Fruit fly (Drosophila melanogaster) whole organism, embryonic: ENCODE data around the gene Cypl.

Experiments
- ATbp ChIP-seq: fragments of 200-800 bp; sonication (Bioruptor generic); optimal IDR thresholded peaks from 2 replicates; lab custom pipeline; 2017; ENCODE audit warnings: missing biosample characterization, mild to moderate bottlenecking, missing genetic modification characterization, missing genetic modification reagents
- Atf3 ChIP-seq: fragments of 200-800 bp; sonication (Bioruptor generic); optimal IDR thresholded peaks from 3 replicates; lab custom pipeline; 2016; ENCODE audit warnings: missing biosample characterization, missing genetic modification characterization
- BEAF-32 ChIP-seq: fragments of 200-800 bp; sonication (Bioruptor generic); optimal IDR thresholded peaks from 3 replicates; lab custom pipeline; 2017; ENCODE audit warnings: missing biosample characterization, missing genetic modification characterization, mild to moderate bottlenecking, moderate library complexity, missing genetic modification reagents
- CG10321 ChIP-seq: fragments of 200-800 bp; sonication (Bioruptor generic); IDR thresholded peaks from 2 replicates; pipeline ENCODE4 v1.3.6; 2022; ENCODE audit warnings: missing biosample characterization, missing genetic modification characterization
- CG10565 ChIP-seq: fragments of 200-800 bp; sonication (Bioruptor generic); optimal IDR thresholded peaks from 3 replicates; lab custom pipeline; 2016; ENCODE audit warnings: missing biosample characterization, mild to moderate bottlenecking, missing genetic modification characterization
- CG10654 ChIP-seq: fragments of 200-800 bp; sonication (Bioruptor generic); optimal IDR thresholded peaks from 2 replicates; lab custom pipeline; 2016; ENCODE audit warnings: missing biosample characterization, missing genetic modification characterization
- CG2202 ChIP-seq: fragments of 200-800 bp; sonication (Bioruptor generic); optimal IDR thresholded peaks from 2 replicates; lab custom pipeline; 2018; ENCODE audit warnings: missing biosample characterization, mild to moderate bottlenecking, missing genetic modification characterization
- CG43689 ChIP-seq: fragments of 200-800 bp; sonication (Bioruptor generic); IDR thresholded peaks from 2 replicates; pipeline ENCODE4 v1.3.6; 2022; ENCODE audit warnings: missing biosample characterization, missing genetic modification characterization
- CG4820 ChIP-seq: fragments of 200-800 bp; sonication (Bioruptor generic); optimal IDR thresholded peaks from 3 replicates; lab custom pipeline; 2016; ENCODE audit warnings: missing biosample characterization, missing genetic modification characterization
- CG6254 ChIP-seq: fragments of 200-800 bp; sonication (Bioruptor generic); optimal IDR thresholded peaks from 3 replicates; lab custom pipeline; 2017; ENCODE audit warnings: mild to moderate bottlenecking, missing biosample characterization, missing genetic modification reagents, missing genetic modification characterization
- CG7745 ChIP-seq: fragments of 200-800 bp; sonication (Bioruptor generic); optimal IDR thresholded peaks from 2 replicates; lab custom pipeline; 2018; ENCODE audit warnings: missing biosample characterization, mild to moderate bottlenecking, missing genetic modification characterization, moderate library complexity
- CG7987 ChIP-seq: fragments of 200-800 bp; sonication (Bioruptor generic); optimal IDR thresholded peaks from 2 replicates; lab custom pipeline; 2018; ENCODE audit warnings: missing biosample characterization, mild to moderate bottlenecking, missing genetic modification characterization, moderate library complexity
- CG8089 ChIP-seq: fragments of 200-800 bp; sonication (Bioruptor generic); optimal IDR thresholded peaks from 3 replicates; lab custom pipeline; 2016; ENCODE audit warnings: missing biosample characterization, missing genetic modification characterization
- CG8281 ChIP-seq: fragments of 200-800 bp; sonication (Bioruptor generic); optimal IDR thresholded peaks from 2 replicates; lab custom pipeline; 2018; ENCODE audit warnings: missing biosample characterization, mild to moderate bottlenecking, missing genetic modification characterization, moderate library complexity
- CG8388 ChIP-seq: fragments of 200-800 bp; sonication (Bioruptor generic); optimal IDR thresholded peaks from 2 replicates; lab custom pipeline; 2019; ENCODE audit warnings: missing biosample characterization, mild to moderate bottlenecking, missing genetic modification characterization, moderate library complexity
- CG8924 ChIP-seq: fragments of 200-800 bp; optimal IDR thresholded peaks from 3 replicates; lab custom pipeline; 2019; ENCODE audit warnings: missing biosample characterization, mild to moderate bottlenecking, missing genetic modification characterization, moderate library complexity
- CG9437 ChIP-seq: fragments of 200-800 bp; sonication (Bioruptor generic); optimal IDR thresholded peaks from 2 replicates; lab custom pipeline; 2018; ENCODE audit warnings: missing biosample characterization, mild to moderate bottlenecking, missing genetic modification characterization
- CG9609 ChIP-seq: fragments of 200-800 bp; sonication (Bioruptor generic); optimal IDR thresholded peaks from 3 replicates; lab custom pipeline; 2016; ENCODE audit warnings: missing biosample characterization, missing genetic modification characterization
- CG9727 ChIP-seq: fragments of 200-800 bp; sonication (Bioruptor generic); optimal IDR thresholded peaks from 3 replicates; lab custom pipeline; 2017; ENCODE audit warnings: missing biosample characterization, mild to moderate bottlenecking, missing genetic modification characterization
- D ChIP-seq, 2 experiments: fragments of 200-800 bp in 1 of 2; fragments of >200 bp in 1 of 2; sonication (Bioruptor generic) in 1 of 2; optimal IDR thresholded peaks; 2 replicates in 1 of 2; 3 replicates in 1 of 2; lab custom pipeline; 2017; ENCODE audit warnings: mild to moderate bottlenecking in 1 of 2, missing biosample characterization in 1 of 2, missing genetic modification characterization in 1 of 2, missing genetic modification reagents in 1 of 2
- Dad ChIP-seq: fragments of 200-800 bp; sonication (Bioruptor generic); optimal IDR thresholded peaks from 3 replicates; lab custom pipeline; 2016; ENCODE audit warnings: missing biosample characterization, missing genetic modification characterization
- Gug ChIP-seq: fragments of 200-800 bp; sonication (Bioruptor generic); IDR thresholded peaks from 4 replicates; pipeline ENCODE4 v1.3.6; 2022; ENCODE audit warnings: missing biosample characterization, missing genetic modification characterization
- Lpt ChIP-seq: fragments of >200 bp; optimal IDR thresholded peaks from 2 replicates; lab custom pipeline; 2018; ENCODE audit warnings: missing biosample characterization, missing genetic modification characterization
- Rx ChIP-seq: fragments of 200-800 bp; sonication (Bioruptor generic); IDR thresholded peaks from 2 replicates; pipeline ENCODE4 v1.3.6; 2022; ENCODE audit warnings: missing biosample characterization, missing genetic modification characterization
- Sox100B ChIP-seq: fragments of 200-800 bp; sonication (Bioruptor generic); optimal IDR thresholded peaks from 3 replicates; lab custom pipeline; 2018; ENCODE audit warnings: missing biosample characterization, mild to moderate bottlenecking, missing genetic modification characterization
- Trl ChIP-seq, 3 experiments: fragments of >200 bp in 2 of 3; fragments of 200-800 bp in 1 of 3; sonication (Bioruptor generic) in 1 of 3; optimal IDR thresholded peaks; 2 replicates in 1 of 3; 3 replicates in 2 of 3; lab custom pipeline; 2016 to 2017; ENCODE audit warnings: missing biosample characterization in 1 of 3, missing genetic modification characterization in 1 of 3
- abd-A ChIP-seq: fragments of 200-800 bp; sonication (Bioruptor generic); optimal IDR thresholded peaks from 3 replicates; lab custom pipeline; 2019; ENCODE audit warnings: missing biosample characterization, mild to moderate bottlenecking, missing genetic modification characterization, moderate library complexity
- corto ChIP-seq: fragments of 200-800 bp; sonication (Bioruptor generic); optimal IDR thresholded peaks from 2 replicates; lab custom pipeline; 2016; ENCODE audit warnings: missing biosample characterization, mild to moderate bottlenecking, missing genetic modification characterization, moderate library complexity
- croc ChIP-seq: fragments of 200-800 bp; sonication (Bioruptor generic); conservative IDR thresholded peaks from 3 replicates; pipeline ENCODE4 v1.3.6; 2022; ENCODE audit warnings: missing biosample characterization, missing genetic modification characterization
- dan ChIP-seq: fragments of 200-800 bp; sonication (Bioruptor generic); IDR thresholded peaks from 2 replicates; pipeline ENCODE4 v1.3.6; 2022; ENCODE audit warnings: missing biosample characterization, missing genetic modification characterization
- danr ChIP-seq: fragments of 200-800 bp; sonication (Bioruptor generic); IDR thresholded peaks from 2 replicates; pipeline ENCODE4 v1.3.6; 2022; ENCODE audit warnings: missing biosample characterization, missing genetic modification characterization
- disco-r ChIP-seq: fragments of 200-800 bp; sonication (Bioruptor generic); optimal IDR thresholded peaks from 2 replicates; lab custom pipeline; 2016; ENCODE audit warnings: missing biosample characterization, missing genetic modification characterization
- ems ChIP-seq: fragments of 200-800 bp; sonication (Bioruptor generic); optimal IDR thresholded peaks from 3 replicates; lab custom pipeline; 2016; ENCODE audit warnings: missing biosample characterization, missing genetic modification characterization
- exex ChIP-seq: fragments of 200-800 bp; sonication (Bioruptor generic); optimal IDR thresholded peaks from 4 replicates; lab custom pipeline; 2018; ENCODE audit warnings: missing biosample characterization, mild to moderate bottlenecking, missing genetic modification characterization, moderate library complexity
- grau ChIP-seq: fragments of 200-800 bp; optimal IDR thresholded peaks from 3 replicates; lab custom pipeline; 2019; ENCODE audit warnings: missing biosample characterization, mild to moderate bottlenecking, missing genetic modification characterization, moderate library complexity
- insv ChIP-seq, 2 experiments: fragments of 200-800 bp; sonication (Bioruptor generic); optimal IDR thresholded peaks; 3 replicates each; lab custom pipeline; 2016 to 2018; ENCODE audit warnings: missing biosample characterization in 2 of 2, missing genetic modification characterization in 2 of 2
- maf-S ChIP-seq: fragments of 200-800 bp; sonication (Bioruptor generic); optimal IDR thresholded peaks from 2 replicates; lab custom pipeline; 2016; ENCODE audit warnings: missing biosample characterization, missing genetic modification characterization
- nom ChIP-seq: fragments of 200-800 bp; sonication (Bioruptor generic); optimal IDR thresholded peaks from 2 replicates; lab custom pipeline; 2017; ENCODE audit warnings: missing biosample characterization, missing genetic modification characterization, mild to moderate bottlenecking, moderate library complexity, missing genetic modification reagents
- p53 ChIP-seq: fragments of 200-800 bp; sonication (Bioruptor generic); optimal IDR thresholded peaks from 2 replicates; lab custom pipeline; 2016; ENCODE audit warnings: missing biosample characterization, missing genetic modification characterization
- prd ChIP-seq, 3 experiments: fragments of >200 bp in 2 of 3; fragments of 200-800 bp in 1 of 3; sonication (Bioruptor generic) in 1 of 3; optimal IDR thresholded peaks in 2 of 3; IDR thresholded peaks in 1 of 3; 2 replicates in 2 of 3; 3 replicates in 1 of 3; pipeline versions ENCODE4 v1.3.6 to Lab custom; 2017 to 2022; ENCODE audit warnings: missing biosample characterization in 1 of 3, missing genetic modification characterization in 1 of 3
- sc ChIP-seq, 3 experiments: fragments of >200 bp in 2 of 3; fragments of 200-800 bp in 1 of 3; sonication (Bioruptor generic) in 1 of 3; optimal IDR thresholded peaks; 2 replicates in 2 of 3; 3 replicates in 1 of 3; lab custom pipeline; 2017; ENCODE audit warnings: mild to moderate bottlenecking in 1 of 3, missing biosample characterization in 1 of 3, missing genetic modification characterization in 1 of 3, missing genetic modification reagents in 1 of 3
- sens-2 ChIP-seq: fragments of 200-800 bp; sonication (Bioruptor generic); IDR thresholded peaks from 2 replicates; pipeline ENCODE4 v1.3.6; 2022; ENCODE audit warnings: missing biosample characterization, missing genetic modification characterization
- sna ChIP-seq: fragments of 200-800 bp; sonication (Bioruptor generic); IDR thresholded peaks from 2 replicates; pipeline ENCODE4 v1.3.6; 2022; ENCODE audit warnings: missing biosample characterization, missing genetic modification characterization; ENCODE audit not compliant: partially characterized antibody
- stc ChIP-seq: fragments of 200-800 bp; sonication (Bioruptor generic); IDR thresholded peaks from 2 replicates; pipeline ENCODE4 v1.3.6; 2022; ENCODE audit warnings: missing biosample characterization, missing genetic modification characterization
- tap ChIP-seq: fragments of 200-800 bp; optimal IDR thresholded peaks from 3 replicates; lab custom pipeline; 2019; ENCODE audit warnings: missing biosample characterization, mild to moderate bottlenecking, missing genetic modification characterization, moderate library complexity
- tin ChIP-seq: fragments of 200-800 bp; sonication (Bioruptor generic); optimal IDR thresholded peaks from 3 replicates; lab custom pipeline; 2016; ENCODE audit warnings: missing biosample characterization, missing genetic modification characterization
- wdn ChIP-seq: fragments of 200-800 bp; sonication (Bioruptor generic); IDR thresholded peaks from 2 replicates; pipeline ENCODE4 v1.3.6; 2022; ENCODE audit warnings: missing biosample characterization, missing genetic modification characterization
- yki ChIP-seq: fragments of >200 bp; optimal IDR thresholded peaks from 3 replicates; lab custom pipeline; 2018

Gene Cypl

DNA sequence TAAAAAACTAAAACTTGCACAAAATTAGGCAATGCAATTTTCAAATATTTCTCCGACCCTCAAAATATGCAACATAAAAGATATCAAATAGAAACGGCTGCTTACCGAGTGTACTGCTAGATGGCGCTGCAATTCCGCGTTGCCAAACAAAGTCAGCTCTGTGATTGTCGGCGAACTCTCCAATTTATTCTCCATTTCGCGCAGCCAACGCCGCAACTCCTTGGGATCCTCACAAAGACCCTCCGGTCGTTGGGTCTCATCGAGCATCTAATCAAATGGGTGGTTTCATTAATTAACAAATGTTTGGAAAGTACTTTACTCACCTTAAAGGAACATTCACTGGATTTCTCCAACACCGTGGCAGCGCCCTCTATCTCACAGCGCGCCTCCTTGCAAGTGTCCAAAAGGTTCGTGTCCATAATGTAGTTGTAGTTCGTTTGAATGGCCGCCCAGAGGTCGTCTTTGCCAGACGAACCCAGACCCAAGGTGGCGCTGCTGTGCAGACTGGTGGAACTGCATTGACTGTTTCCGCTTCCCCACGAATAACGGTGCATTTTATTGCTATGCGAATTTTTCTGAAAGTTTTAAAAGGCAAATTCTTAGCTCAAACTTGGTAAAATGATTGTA, 36.8 kb downstream of the Cypl start (continued):
- TF ChIP-seq Dad (GFP tag; lab: Kevin White, UChicago) (peak; percentile 66), yki (lab: Kevin White, UChicago) (no peak), insv (GFP tag; optimal IDR thresholded peaks at IDR 0.05; lab: Kevin White, UChicago) (peak in 1 of 2 experiments; percentile 76), dan (GFP tag; lab: Robert Waterston, UW) (no peak), sc (optimal IDR thresholded peaks at IDR 0.05; lab: Kevin White, UChicago) (no peak), sc (GFP tag; optimal IDR thresholded peaks at IDR 0.05; lab: Kevin White, UChicago) (peak; percentile 17), CG10321 (GFP tag; lab: Robert Waterston, UW) (0 out of 2 replicates have a peak, but pooled peaks have one; percentile 13), CG9437 (GFP tag; lab: Kevin White, UChicago) (peak; percentile 24), CG9609 (GFP tag; lab: Kevin White, UChicago) (peak; percentile 79), Rx (peak; percentile 78), CG10654 (GFP tag; lab: Kevin White, UChicago) (peak; percentile 50), BEAF-32 (GFP tag; lab: Kevin White, UChicago) (peak; percentile 23), corto (no peak), tin (GFP tag; lab: Kevin White, UChicago) (peak; percentile 86), CG7745 (tag; lab: Kevin White, UChicago) (no peak), CG8089 (GFP tag; lab: Kevin White, UChicago) (peak; percentile 88), ATbp (GFP tag; lab: Kevin White, UChicago) (peak; percentile 42), croc (GFP tag; lab: Robert Waterston, UW) (peak; percentile 64; the same call in 2 of the 3 replicates), danr (GFP tag; lab: Robert Waterston, UW) (peak; percentile 45; the same call in 1 of the 2 replicates), CG6254 (GFP tag; lab: Kevin White, UChicago) (no peak), Lpt (no peak), Trl (optimal IDR thresholded peaks at IDR 0.05; lab: Kevin White, UChicago) (no peak), Trl (GFP tag; optimal IDR thresholded peaks at IDR 0.05; lab: Kevin White, UChicago) (peak; percentile 87), stc (0 out of 2 replicates have a peak, but pooled peaks have one; percentile 22), p53 (GFP tag; lab: Kevin White, UChicago) (peak; percentile 76), Sox100B (GFP tag; lab: Kevin White, UChicago) (no peak), Atf3 (peak; percentile 72), CG4820 (GFP tag; lab: Kevin White, UChicago) (peak; percentile 72), sens-2 (GFP tag; lab: Robert Waterston, UW) (peak; percentile 66), D (optimal IDR thresholded peaks at IDR 0.05; lab: Kevin White, UChicago) (no peak), D (GFP tag; optimal IDR thresholded peaks at IDR 0.05; lab: Kevin White, UChicago) (peak; percentile 13), CG8281 (tag; lab: Kevin White, UChicago) (no peak), CG10565 (GFP tag; lab: Kevin White, UChicago) (no peak), CG2202 (tag; lab: Kevin White, UChicago) (no peak), CG8924 (peak; percentile 9), maf-S (GFP tag; lab: Kevin White, UChicago) (peak; percentile 72), prd (optimal IDR thresholded peaks at IDR 0.05; lab: Kevin White, UChicago) (no peak), prd (GFP tag; IDR thresholded peaks at IDR 0.05; lab: Robert Waterston, UW) (peak; percentile 69; the same call in 2 of the 3 replicates), abd-A (no peak), sna (no peak), disco-r (GFP tag; lab: Kevin White, UChicago) (peak; percentile 24), CG43689 (GFP tag; lab: Robert Waterston, UW) (no peak), CG7987 (GFP tag; lab: Kevin White, UChicago) (peak; percentile 79), nom (GFP tag; lab: Kevin White, UChicago) (peak; percentile 69), exex (tag; lab: Kevin White, UChicago) (no peak), CG8388 (GFP tag; lab: Kevin White, UChicago) (no peak), ems (GFP tag; lab: Kevin White, UChicago) (peak; percentile 53), wdn (GFP tag; lab: Robert Waterston, UW) (peak; percentile 23; the same call in 1 of the 2 replicates), Gug (peak; percentile 90), CG9727 (peak; percentile 62), grau (peak; percentile 65), tap (tag; lab: Kevin White, UChicago) (no peak)
